Fruit fly (Drosophila melanogaster) whole organism, embryonic: Measurements from ENCODE around the gene FucTA.

Source experiments
- Antp ChIP-seq: fragments of 200-800 bp; sonication (Bioruptor generic); optimal IDR thresholded peaks from 3 replicates; lab custom pipeline; 2016; ENCODE audit warnings: missing biosample characterization, missing genetic modification characterization
- CG11560 ChIP-seq: fragments of 200-800 bp; sonication (Bioruptor generic); IDR thresholded peaks from 3 replicates; pipeline ENCODE4 v1.3.6; 2022; ENCODE audit warnings: missing biosample characterization, missing genetic modification characterization
- CG11723 ChIP-seq: fragments of 200-800 bp; sonication (Bioruptor generic); optimal IDR thresholded peaks from 2 replicates; lab custom pipeline; 2017; ENCODE audit warnings: missing biosample characterization, mild to moderate bottlenecking, missing genetic modification characterization
- CG12299 ChIP-seq: fragments of 200-800 bp; sonication (Bioruptor generic); optimal IDR thresholded peaks from 2 replicates; lab custom pipeline; 2018; ENCODE audit warnings: missing biosample characterization, mild to moderate bottlenecking, missing genetic modification characterization
- CG13287 ChIP-seq: fragments of 200-800 bp; sonication (Bioruptor generic); IDR thresholded peaks from 2 replicates; pipeline ENCODE4 v1.3.6; 2022; ENCODE audit warnings: missing biosample characterization, missing genetic modification characterization; ENCODE audit not compliant: partially characterized antibody
- CG13775 ChIP-seq: fragments of 200-800 bp; sonication (Bioruptor generic); optimal IDR thresholded peaks from 3 replicates; lab custom pipeline; 2017; ENCODE audit warnings: missing biosample characterization, mild to moderate bottlenecking, missing genetic modification characterization
- CG14050 ChIP-seq: fragments of 200-800 bp; sonication (Bioruptor generic); IDR thresholded peaks from 3 replicates; pipeline ENCODE4 v1.3.6; 2022; ENCODE audit warnings: missing biosample characterization, missing genetic modification characterization
- CG1832 ChIP-seq: fragments of 200-800 bp; sonication (Bioruptor generic); optimal IDR thresholded peaks from 2 replicates; lab custom pipeline; 2017; ENCODE audit warnings: missing biosample characterization, mild to moderate bottlenecking, missing genetic modification characterization, inconsistent platforms
- CG18599 ChIP-seq: fragments of 200-800 bp; sonication (Bioruptor generic); optimal IDR thresholded peaks from 3 replicates; lab custom pipeline; 2017; ENCODE audit warnings: missing biosample characterization, missing genetic modification characterization, mild to moderate bottlenecking, moderate library complexity, missing genetic modification reagents
- CG42726 ChIP-seq: fragments of 200-800 bp; sonication (Bioruptor generic); IDR thresholded peaks from 2 replicates; pipeline ENCODE4 v1.3.6; 2022; ENCODE audit warnings: missing biosample characterization, missing genetic modification characterization; ENCODE audit not compliant: partially characterized antibody
- CG4282 ChIP-seq: fragments of 200-800 bp; sonication (Bioruptor generic); optimal IDR thresholded peaks from 2 replicates; lab custom pipeline; 2016; ENCODE audit warnings: missing biosample characterization, missing genetic modification characterization
- CG6654 ChIP-seq: fragments of 200-800 bp; sonication (Bioruptor generic); optimal IDR thresholded peaks from 2 replicates; lab custom pipeline; 2017; ENCODE audit warnings: missing biosample characterization, mild to moderate bottlenecking, missing genetic modification characterization
- CG7963 ChIP-seq: fragments of 200-800 bp; sonication (Bioruptor generic); IDR thresholded peaks from 3 replicates; pipeline ENCODE4 v1.3.6; 2022; ENCODE audit warnings: missing biosample characterization, missing genetic modification characterization; ENCODE audit not compliant: partially characterized antibody
- CG8478 ChIP-seq: fragments of >200 bp; optimal IDR thresholded peaks from 2 replicates; lab custom pipeline; 2018
- CG8924 ChIP-seq: fragments of 200-800 bp; optimal IDR thresholded peaks from 3 replicates; lab custom pipeline; 2019; ENCODE audit warnings: missing biosample characterization, mild to moderate bottlenecking, missing genetic modification characterization, moderate library complexity
- CG9609 ChIP-seq: fragments of 200-800 bp; sonication (Bioruptor generic); optimal IDR thresholded peaks from 3 replicates; lab custom pipeline; 2016; ENCODE audit warnings: missing biosample characterization, missing genetic modification characterization
- CG9727 ChIP-seq: fragments of 200-800 bp; sonication (Bioruptor generic); optimal IDR thresholded peaks from 3 replicates; lab custom pipeline; 2017; ENCODE audit warnings: missing biosample characterization, mild to moderate bottlenecking, missing genetic modification characterization
- D ChIP-seq, 2 experiments: fragments of 200-800 bp in 1 of 2; fragments of >200 bp in 1 of 2; sonication (Bioruptor generic) in 1 of 2; optimal IDR thresholded peaks; 2 replicates in 1 of 2; 3 replicates in 1 of 2; lab custom pipeline; 2017; ENCODE audit warnings: mild to moderate bottlenecking in 1 of 2, missing biosample characterization in 1 of 2, missing genetic modification characterization in 1 of 2, missing genetic modification reagents in 1 of 2
- Dek ChIP-seq: fragments of 200-800 bp; sonication (Bioruptor generic); optimal IDR thresholded peaks from 3 replicates; lab custom pipeline; 2019; ENCODE audit warnings: missing biosample characterization, mild to moderate bottlenecking, missing genetic modification characterization, moderate library complexity
- Hand ChIP-seq: fragments of 200-800 bp; sonication (Bioruptor generic); optimal IDR thresholded peaks from 2 replicates; lab custom pipeline; 2017; ENCODE audit warnings: mild to moderate bottlenecking, missing biosample characterization, missing genetic modification reagents, missing genetic modification characterization
- Mrtf ChIP-seq: fragments of 200-800 bp; sonication (Bioruptor generic); IDR thresholded peaks from 3 replicates; pipeline ENCODE4 v1.3.6; 2022; ENCODE audit warnings: missing biosample characterization, missing genetic modification characterization
- NFAT ChIP-seq: fragments of 200-800 bp; sonication (Bioruptor generic); IDR thresholded peaks from 2 replicates; pipeline ENCODE4 v1.3.6; 2022; ENCODE audit warnings: missing biosample characterization, missing genetic modification characterization
- Oli ChIP-seq: fragments of 200-800 bp; sonication (Bioruptor generic); optimal IDR thresholded peaks from 2 replicates; lab custom pipeline; 2018; ENCODE audit warnings: missing biosample characterization, mild to moderate bottlenecking, missing genetic modification characterization, moderate library complexity
- Opbp ChIP-seq: fragments of 200-800 bp; sonication (Bioruptor generic); IDR thresholded peaks from 3 replicates; pipeline ENCODE4 v1.3.6; 2022; ENCODE audit warnings: missing biosample characterization, missing genetic modification characterization; ENCODE audit not compliant: partially characterized antibody
- Usf ChIP-seq: fragments of 200-800 bp; sonication (Bioruptor generic); optimal IDR thresholded peaks from 2 replicates; lab custom pipeline; 2017; ENCODE audit warnings: missing genotype, missing biosample characterization, missing genetic modification characterization
- YL-1 ChIP-seq: fragments of 200-800 bp; sonication (Bioruptor generic); optimal IDR thresholded peaks from 3 replicates; lab custom pipeline; 2017; ENCODE audit warnings: missing biosample characterization, mild to moderate bottlenecking, missing genetic modification characterization
- ac ChIP-seq: fragments of 200-800 bp; sonication (Bioruptor generic); optimal IDR thresholded peaks from 3 replicates; lab custom pipeline; 2017; ENCODE audit warnings: missing biosample characterization, mild to moderate bottlenecking, missing genetic modification characterization
- az2 ChIP-seq: fragments of 200-800 bp; sonication (Bioruptor generic); optimal IDR thresholded peaks from 3 replicates; lab custom pipeline; 2016; ENCODE audit warnings: missing biosample characterization, missing genetic modification characterization
- chinmo ChIP-seq: fragments of 200-800 bp; sonication (Bioruptor generic); IDR thresholded peaks from 4 replicates; pipeline ENCODE4 v1.3.6; 2022; ENCODE audit warnings: missing biosample characterization, missing genetic modification characterization; ENCODE audit not compliant: partially characterized antibody
- dmrt99B ChIP-seq: fragments of 200-800 bp; sonication (Bioruptor generic); optimal IDR thresholded peaks from 2 replicates; lab custom pipeline; 2018; ENCODE audit warnings: missing biosample characterization, mild to moderate bottlenecking, missing genetic modification characterization, moderate library complexity
- inv ChIP-seq: fragments of 200-800 bp; sonication (Bioruptor generic); IDR thresholded peaks from 2 replicates; pipeline ENCODE4 v1.3.6; 2022; ENCODE audit warnings: missing biosample characterization, missing genetic modification characterization; ENCODE audit not compliant: partially characterized antibody
- ken ChIP-seq: fragments of 200-800 bp; sonication (Bioruptor generic); IDR thresholded peaks from 3 replicates; pipeline ENCODE4 v1.3.6; 2022; ENCODE audit warnings: missing biosample characterization, missing genetic modification characterization
- mld ChIP-seq: fragments of 200-800 bp; sonication (Bioruptor generic); IDR thresholded peaks from 3 replicates; pipeline ENCODE4 v1.3.6; 2022; ENCODE audit warnings: missing biosample characterization, missing genetic modification characterization; ENCODE audit not compliant: partially characterized antibody
- odd ChIP-seq: fragments of 200-800 bp; sonication (Bioruptor generic); optimal IDR thresholded peaks from 2 replicates; lab custom pipeline; 2017; ENCODE audit warnings: missing biosample characterization, mild to moderate bottlenecking, missing genetic modification characterization
- peb ChIP-seq: fragments of 200-800 bp; sonication (Bioruptor generic); IDR thresholded peaks from 2 replicates; pipeline ENCODE4 v1.3.6; 2022; ENCODE audit warnings: missing biosample characterization, missing genetic modification characterization
- pnt ChIP-seq: fragments of 200-800 bp; sonication (Bioruptor generic); optimal IDR thresholded peaks from 3 replicates; lab custom pipeline; 2016; ENCODE audit warnings: missing biosample characterization, missing genetic modification characterization
- ro ChIP-seq: fragments of 200-800 bp; sonication (Bioruptor generic); IDR thresholded peaks from 2 replicates; pipeline ENCODE4 v1.3.6; 2022; ENCODE audit warnings: missing biosample characterization, missing genetic modification characterization
- sc ChIP-seq, 3 experiments: fragments of >200 bp in 2 of 3; fragments of 200-800 bp in 1 of 3; sonication (Bioruptor generic) in 1 of 3; optimal IDR thresholded peaks; 2 replicates in 2 of 3; 3 replicates in 1 of 3; lab custom pipeline; 2017; ENCODE audit warnings: mild to moderate bottlenecking in 1 of 3, missing biosample characterization in 1 of 3, missing genetic modification characterization in 1 of 3, missing genetic modification reagents in 1 of 3
- sim ChIP-seq: fragments of 200-800 bp; sonication (Bioruptor generic); IDR thresholded peaks from 2 replicates; pipeline ENCODE4 v1.3.6; 2022; ENCODE audit warnings: missing biosample characterization, missing genetic modification characterization
- slou ChIP-seq: fragments of 200-800 bp; sonication (Bioruptor generic); optimal IDR thresholded peaks from 3 replicates; lab custom pipeline; 2016; ENCODE audit warnings: missing biosample characterization, missing genetic modification characterization
- sqz ChIP-seq: fragments of 200-800 bp; sonication (Bioruptor generic); optimal IDR thresholded peaks from 3 replicates; lab custom pipeline; 2018; ENCODE audit warnings: missing biosample characterization, mild to moderate bottlenecking, missing genetic modification characterization
- tna ChIP-seq: fragments of 200-800 bp; sonication (Bioruptor generic); IDR thresholded peaks from 2 replicates; pipeline ENCODE4 v1.3.6; 2022; ENCODE audit warnings: missing biosample characterization, missing genetic modification characterization; ENCODE audit not compliant: partially characterized antibody

The FucTA gene

DNA sequence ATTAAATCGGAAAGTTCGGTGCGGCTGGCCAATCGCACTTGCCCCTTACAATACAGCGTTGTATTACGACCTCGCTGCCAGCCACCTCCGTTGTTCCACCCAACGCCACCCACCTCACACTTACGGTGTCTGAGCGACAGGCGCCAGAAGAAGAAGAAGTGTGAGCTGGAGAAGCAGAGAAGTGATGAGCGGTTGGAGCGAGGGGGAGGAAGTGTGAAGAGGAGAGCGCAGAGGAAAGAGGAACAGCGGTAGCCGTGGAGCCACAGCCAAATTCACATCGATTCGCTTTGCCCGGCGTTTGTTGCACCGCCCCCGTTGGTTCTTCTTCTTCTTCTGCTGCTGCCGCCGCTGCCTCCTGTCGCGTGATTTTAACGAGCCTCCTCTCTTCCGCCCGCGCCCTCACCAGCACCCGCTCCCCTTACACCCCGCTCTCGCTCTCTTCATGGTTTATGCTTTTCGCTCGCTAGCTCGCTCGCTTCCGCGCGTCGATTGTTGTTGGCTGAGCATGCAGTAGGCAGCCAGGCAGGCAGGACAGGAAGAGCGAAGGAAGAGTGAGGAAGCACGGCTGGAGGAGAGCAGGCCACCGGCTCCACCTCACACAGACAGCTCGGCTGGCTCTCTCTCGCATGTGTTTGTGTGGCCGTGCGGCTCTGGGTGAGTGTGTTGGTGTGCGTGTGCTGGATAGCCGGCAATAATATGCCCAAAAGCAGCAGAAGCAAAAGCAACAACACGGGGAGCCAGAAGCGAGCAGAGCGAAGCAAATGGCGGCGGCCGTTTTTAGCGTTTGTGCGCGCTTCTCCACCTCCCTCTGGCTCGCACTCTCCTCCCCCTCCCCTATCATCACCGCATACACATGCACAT is 42.7 kb upstream of the FucTA start (continued):
- TF ChIP-seq D (optimal IDR thresholded peaks at IDR 0.05; lab: Kevin White, UChicago) (no peak), D (GFP tag; optimal IDR thresholded peaks at IDR 0.05; lab: Kevin White, UChicago) (no peak), tna (GFP tag; lab: Robert Waterston, UW) (no peak), CG8924 (tag; lab: Kevin White, UChicago) (no peak), CG8478 (lab: Kevin White, UChicago) (peak; percentile 87), Usf (GFP tag; lab: Kevin White, UChicago) (no peak), CG13775 (GFP tag; lab: Kevin White, UChicago) (no peak), Opbp (GFP tag; lab: Robert Waterston, UW) (peak; percentile 34; the same call in 1 of the 3 replicates), chinmo (GFP tag; lab: Robert Waterston, UW) (peak; percentile 89; the same call in 1 of the 4 replicates), inv (GFP tag; lab: Robert Waterston, UW) (no peak), odd (GFP tag; lab: Kevin White, UChicago) (no peak), CG1832 (no peak), CG18599 (GFP tag; lab: Kevin White, UChicago) (no peak), peb (no peak), CG4282 (no peak), Oli (tag; lab: Kevin White, UChicago) (no peak), NFAT (GFP tag; lab: Robert Waterston, UW) (no peak), slou (GFP tag; lab: Kevin White, UChicago) (no peak), ken (GFP tag; lab: Robert Waterston, UW) (no peak), Hand (GFP tag; lab: Kevin White, UChicago) (no peak), sim (no peak), CG13287 (peak; percentile 27; the same call in 1 of the 2 replicates), sc (optimal IDR thresholded peaks at IDR 0.05; lab: Kevin White, UChicago) (no peak), sc (GFP tag; optimal IDR thresholded peaks at IDR 0.05; lab: Kevin White, UChicago) (no peak), Mrtf (GFP tag; lab: Robert Waterston, UW) (no peak), CG42726 (0 out of 2 replicates have a peak, but pooled peaks have one; percentile 14), Antp (GFP tag; lab: Kevin White, UChicago) (no peak), ac (GFP tag; lab: Kevin White, UChicago) (no peak), CG12299 (tag; lab: Kevin White, UChicago) (no peak), CG7963 (GFP tag; lab: Robert Waterston, UW) (no peak), ro (GFP tag; lab: Robert Waterston, UW) (no peak), Dek (tag; lab: Kevin White, UChicago) (no peak), CG11560 (tag; lab: Robert Waterston, UW) (no peak), CG14050 (no peak), dmrt99B (tag; lab: Kevin White, UChicago) (no peak), az2 (no peak), YL-1 (GFP tag; lab: Kevin White, UChicago) (no peak), sqz (no peak), CG9609 (no peak), mld (GFP tag; lab: Robert Waterston, UW) (0 out of 3 replicates have a peak, but pooled peaks have one; percentile 36), CG11723 (GFP tag; lab: Kevin White, UChicago) (no peak), CG9727 (GFP tag; lab: Kevin White, UChicago) (no peak), pnt (GFP tag; lab: Kevin White, UChicago) (no peak), CG6654 (GFP tag; lab: Kevin White, UChicago) (no peak)
